Worm (Caenorhabditis elegans) whole organism, midembryonic: Measurements from ENCODE around the gene C16C8.26.
"Not testable (repeated sequence)": the region's sequence is repeated elsewhere in the genome, so short reads cannot be mapped to it uniquely, and the experiment has no call there.

Experiments
- T22C8.4 ChIP-seq: fragments of 200-800 bp; sonication (Bioruptor generic); IDR thresholded peaks from 2 replicates; pipeline ENCODE4 v1.3.6; 2022; ENCODE audit warnings: missing genetic modification characterization, missing compliant biosample characterization
- cog-1 ChIP-seq: sonication (generic microtip); optimal IDR thresholded peaks from 2 replicates; lab custom pipeline; 2016; ENCODE audit warnings: missing genetic modification characterization, missing compliant biosample characterization
- flt-1 ChIP-seq: fragments of 200-800 bp; sonication (Bioruptor generic); IDR thresholded peaks from 2 replicates; pipeline ENCODE4 v1.3.6; 2022; ENCODE audit warnings: missing genetic modification characterization, missing compliant biosample characterization
- klf-2 ChIP-seq: fragments of 200-800 bp; sonication (Bioruptor generic); conservative IDR thresholded peaks from 2 replicates; pipeline ENCODE4 v1.3.6; 2022; ENCODE audit warnings: missing genetic modification reagents, missing genetic modification characterization, missing compliant biosample characterization
- med-1 ChIP-seq: sonication (generic microtip); optimal IDR thresholded peaks from 2 replicates; lab custom pipeline; 2017; ENCODE audit warnings: missing genetic modification characterization, mild to moderate bottlenecking, missing compliant biosample characterization, antibody characterized with exemption, missing genetic modification reagents; ENCODE audit not compliant: insufficient read depth
- ref-1 ChIP-seq: fragments of 200-800 bp; sonication (Bioruptor generic); conservative IDR thresholded peaks from 2 replicates; pipeline ENCODE4 v1.3.6; 2022; ENCODE audit warnings: missing genetic modification reagents, missing genetic modification characterization, missing compliant biosample characterization
- tab-1 ChIP-seq: fragments of 200-800 bp; sonication (Bioruptor generic); IDR thresholded peaks from 2 replicates; pipeline ENCODE4 v1.3.6; 2022; ENCODE audit warnings: missing genetic modification characterization, missing compliant biosample characterization
- ztf-23 ChIP-seq: fragments of 200-800 bp; sonication (Bioruptor generic); IDR thresholded peaks from 2 replicates; pipeline ENCODE4 v1.3.6; 2022; ENCODE audit warnings: missing genetic modification reagents, missing genetic modification characterization, missing compliant biosample characterization
- ztf-29 ChIP-seq: fragments of 200-800 bp; sonication (Bioruptor generic); IDR thresholded peaks from 2 replicates; pipeline ENCODE4 v1.3.6; 2022; ENCODE audit warnings: missing genetic modification reagents, missing genetic modification characterization, missing compliant biosample characterization

C16C8.26 gene

DNA sequence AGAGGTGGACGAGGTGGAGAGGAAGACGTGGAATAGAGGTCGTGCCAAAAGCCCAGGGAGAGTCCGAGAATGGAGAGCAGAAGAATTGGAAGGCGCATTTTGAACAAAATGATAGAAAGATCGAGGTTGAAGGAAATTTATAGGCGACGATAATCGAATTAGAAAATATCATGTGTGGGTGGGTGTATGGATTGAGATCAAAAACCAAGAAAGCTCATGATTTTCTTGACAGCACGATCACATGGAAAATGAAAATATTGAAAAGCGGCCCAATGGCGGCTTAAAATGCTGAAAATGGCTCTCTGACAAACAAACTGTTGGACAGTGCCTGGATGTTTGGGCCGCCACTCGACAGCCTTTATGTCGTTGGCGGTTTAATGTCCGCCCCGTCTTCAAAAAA, 5.0 kb upstream of the C16C8.26 start, which contains the start of gene C16C8.9:
TSS of gene C16C8.9 (minus strand) at position 101 of the 400 bp plus-strand sequence.
- TF ChIP-seq klf-2 (GFP tag; lab: Robert Waterston, UW) (no peak), cog-1 (tag; lab: Kevin White, UChicago) (no peak), tab-1 (GFP tag; lab: Robert Waterston, UW) (no peak), ref-1 (GFP tag; lab: Robert Waterston, UW) (no peak), ztf-23 (GFP tag; lab: Robert Waterston, UW) (no peak), flt-1 (no peak), med-1 (GFP tag; lab: Kevin White, UChicago) (no peak), T22C8.4 (GFP tag; lab: Robert Waterston, UW) (no peak), ztf-29 (GFP tag; lab: Robert Waterston, UW) (no peak)

DNA sequence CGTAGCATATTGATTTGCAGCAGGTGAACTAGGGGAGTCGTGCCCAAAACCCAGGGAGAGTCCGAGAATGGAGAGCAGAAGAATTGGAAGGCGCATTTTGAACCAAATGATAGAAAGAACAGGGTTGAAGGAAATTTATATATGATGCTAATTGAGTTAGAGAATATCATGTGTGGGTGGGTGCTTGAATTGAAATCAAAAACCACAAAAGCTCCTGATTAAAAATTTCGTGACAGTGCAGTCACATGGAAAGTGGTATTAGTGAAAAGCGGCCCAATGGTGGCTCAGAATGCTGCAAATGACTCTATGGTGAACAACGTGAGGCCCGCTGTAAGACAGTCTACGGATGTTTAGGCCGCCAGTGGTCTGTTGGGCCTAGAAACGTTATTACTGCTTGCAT, 3.5 kb upstream of the C16C8.26 start, which contains the start of gene C16C8.8:
TSS of gene C16C8.8 (minus strand) at position 101 of the 400 bp plus-strand sequence.
- no peak for TF ChIP-seq ztf-29 (GFP tag; lab: Robert Waterston, UW)

DNA sequence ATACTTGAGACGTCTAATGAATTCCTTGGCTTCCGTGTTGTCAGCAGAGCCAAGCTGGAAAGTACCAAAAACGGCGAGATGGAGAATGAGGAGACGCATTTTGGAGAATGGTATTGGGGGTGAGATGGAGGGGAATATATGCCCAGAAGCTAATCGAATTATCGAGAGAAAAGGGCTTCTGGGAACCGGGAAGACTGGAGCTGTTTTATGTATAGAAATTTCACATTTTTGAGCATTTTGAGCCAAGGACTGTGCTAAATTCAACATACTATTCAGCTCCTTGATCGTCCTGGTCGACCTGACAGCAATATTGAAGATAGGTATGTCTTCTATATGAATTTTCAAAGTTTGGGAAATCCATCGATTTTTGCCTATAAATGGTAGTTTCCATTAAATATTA, 1.9 kb upstream of the C16C8.26 start, which contains the start of gene C16C8.7:
TSS of gene C16C8.7 (minus strand) at position 101 of the 400 bp plus-strand sequence.
- TF ChIP-seq ztf-23 (GFP tag; lab: Robert Waterston, UW) (no peak), med-1 (GFP tag; lab: Kevin White, UChicago) (no peak), tab-1 (GFP tag; lab: Robert Waterston, UW) (no peak), klf-2 (GFP tag; lab: Robert Waterston, UW) (no peak), ref-1 (GFP tag; lab: Robert Waterston, UW) (no peak), ztf-29 (GFP tag; lab: Robert Waterston, UW) (no peak), flt-1 (no peak), T22C8.4 (GFP tag; lab: Robert Waterston, UW) (no peak), cog-1 (tag; lab: Kevin White, UChicago) (no peak)

DNA sequence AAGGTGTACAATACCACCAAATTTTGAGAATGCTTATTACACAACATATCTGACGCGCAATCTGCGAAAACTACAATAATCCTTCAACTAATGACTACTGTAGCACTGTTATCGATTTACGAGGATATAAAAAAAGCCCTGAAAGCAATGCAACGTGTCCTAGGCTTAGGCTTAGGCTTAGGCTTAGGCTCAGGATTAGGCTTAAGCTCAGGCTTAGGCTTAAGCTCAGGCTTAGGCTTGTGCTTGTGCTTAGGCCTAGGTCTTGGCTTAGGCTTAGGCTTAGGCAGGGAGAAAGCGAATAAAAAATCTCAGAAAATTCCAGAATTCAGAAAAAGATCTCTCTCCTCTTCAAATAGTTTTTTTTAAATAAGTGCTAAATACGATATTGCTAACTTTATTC, 1.1 kb upstream of the C16C8.26 start:
- TF ChIP-seq tab-1 (GFP tag; lab: Robert Waterston, UW) (no peak), cog-1 (tag; lab: Kevin White, UChicago) (no peak), med-1 (GFP tag; lab: Kevin White, UChicago) (no peak), ref-1 (GFP tag; lab: Robert Waterston, UW) (no peak), klf-2 (GFP tag; lab: Robert Waterston, UW) (no peak), ztf-29 (GFP tag; lab: Robert Waterston, UW) (no peak), ztf-23 (GFP tag; lab: Robert Waterston, UW) (no peak), flt-1 (no peak), T22C8.4 (GFP tag; lab: Robert Waterston, UW) (no peak)

DNA sequence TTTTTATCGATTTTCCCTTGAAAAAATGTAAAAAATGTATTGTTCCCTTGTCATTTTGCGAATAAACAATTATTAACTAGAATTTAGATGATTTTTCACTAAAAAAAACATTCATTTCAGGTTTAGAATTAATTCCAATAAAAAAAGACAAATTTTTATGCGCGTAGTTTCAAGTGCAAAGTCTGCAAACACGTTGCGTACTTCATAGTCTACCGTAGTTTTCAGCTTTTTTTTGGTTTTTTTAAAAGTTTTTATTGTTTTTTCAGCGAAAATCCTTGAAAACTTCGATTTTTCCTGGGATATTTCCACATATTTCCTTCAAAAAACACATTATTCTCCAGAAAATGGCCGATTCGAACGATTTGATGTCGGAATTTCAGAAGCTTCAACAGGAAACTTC, 4.6 kb downstream of the C16C8.26 start, which contains the start of gene C16C8.11:
TSS of gene C16C8.11 (plus strand) at position 188 of the 400 bp plus-strand sequence.
- TF ChIP-seq ztf-29 (GFP tag; lab: Robert Waterston, UW) = no peak
- TF ChIP-seq flt-1 = no peak
- TF ChIP-seq ref-1 (GFP tag; lab: Robert Waterston, UW) = no peak
- no peak for TF ChIP-seq cog-1 (tag; lab: Kevin White, UChicago)
- TF ChIP-seq ztf-23 (GFP tag; lab: Robert Waterston, UW) = no peak
- TF ChIP-seq klf-2 (GFP tag; lab: Robert Waterston, UW) = no peak
- TF ChIP-seq tab-1 (GFP tag; lab: Robert Waterston, UW) = no peak
- no peak for TF ChIP-seq T22C8.4 (GFP tag; lab: Robert Waterston, UW)
- no peak for TF ChIP-seq med-1 (GFP tag; lab: Kevin White, UChicago)

DNA sequence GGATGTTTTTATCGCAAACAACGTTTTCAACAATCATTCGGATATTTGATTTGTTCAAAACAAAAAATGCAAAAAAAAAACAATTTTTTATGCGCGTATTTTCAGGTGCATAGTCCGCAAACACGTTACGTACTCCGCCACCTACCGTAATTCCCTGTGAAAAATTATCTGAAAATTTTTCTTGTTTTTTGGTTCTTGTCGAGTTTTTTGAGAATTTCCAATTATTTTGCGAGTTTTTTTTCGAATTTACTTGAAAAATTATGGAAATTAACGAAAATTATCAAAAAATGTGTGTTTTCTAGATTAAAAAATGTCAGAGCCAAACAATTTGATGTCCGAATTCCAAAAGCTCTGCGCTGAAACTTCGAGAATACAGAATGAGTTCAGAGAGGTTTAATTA, 5.7 kb downstream of the C16C8.26 start, which contains the start of gene C16C8.12:
TSS of gene C16C8.12 (plus strand) at position 301 of the 400 bp plus-strand sequence.
- TF ChIP-seq flt-1 (no peak), ztf-29 (GFP tag; lab: Robert Waterston, UW) (no peak), klf-2 (GFP tag; lab: Robert Waterston, UW) (no peak), cog-1 (tag; lab: Kevin White, UChicago) (no peak), T22C8.4 (GFP tag; lab: Robert Waterston, UW) (no peak), tab-1 (GFP tag; lab: Robert Waterston, UW) (no peak), med-1 (GFP tag; lab: Kevin White, UChicago) (no peak), ref-1 (GFP tag; lab: Robert Waterston, UW) (no peak), ztf-23 (GFP tag; lab: Robert Waterston, UW) (no peak)

DNA sequence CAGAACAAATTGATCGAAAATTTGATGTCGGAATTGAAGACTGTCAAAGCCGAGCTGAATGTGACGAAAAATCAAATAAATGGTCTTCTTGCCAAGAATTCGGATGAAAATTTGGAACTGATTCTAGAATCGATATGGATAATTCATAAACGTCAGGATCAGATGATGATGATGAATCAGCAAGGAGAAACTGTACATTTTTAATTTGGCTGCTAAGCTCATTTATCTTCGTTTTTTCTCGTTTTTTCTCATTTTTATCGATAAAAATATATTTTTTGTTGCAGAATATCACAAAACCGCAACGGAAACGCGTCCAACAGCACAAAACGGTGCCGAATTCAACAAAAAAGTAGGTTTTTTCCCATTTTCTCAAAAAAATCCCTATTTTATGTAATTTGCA, 8.6 kb downstream of the C16C8.26 start, which contains the start of gene C16C8.14:
TSS of gene C16C8.14 (plus strand) at position 301 of the 400 bp plus-strand sequence.
- not testable (repeated sequence) for TF ChIP-seq cog-1 (tag; lab: Kevin White, UChicago); ref-1 (GFP tag; lab: Robert Waterston, UW); ztf-23 (GFP tag; lab: Robert Waterston, UW)

DNA sequence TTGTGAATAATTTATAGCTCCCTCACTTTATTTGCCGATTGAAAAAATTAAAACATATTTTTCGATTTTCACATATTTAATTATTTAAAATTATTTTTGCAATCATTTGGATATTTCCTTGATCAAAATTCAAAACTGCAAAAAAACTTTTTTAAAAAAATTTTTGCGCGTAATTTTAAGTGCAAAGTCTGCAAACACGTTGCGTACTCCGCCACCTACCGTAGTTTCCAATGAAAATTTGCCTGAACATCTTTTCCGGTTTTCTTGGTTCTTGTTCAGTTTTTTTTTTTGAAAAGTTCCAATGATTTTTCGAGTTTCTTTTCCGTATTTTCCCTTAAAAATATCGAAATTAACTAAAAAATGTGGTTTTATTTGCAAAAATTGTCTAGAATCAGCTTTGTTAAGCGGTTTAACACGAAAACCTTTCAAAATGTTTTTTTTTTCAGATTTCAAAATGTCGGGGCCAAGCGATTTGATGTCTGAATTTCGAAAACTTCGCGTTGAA, 9.3 kb downstream of the C16C8.26 start, which contains the start of gene C16C8.25:
TSS of gene C16C8.25 (plus strand) at position 455 of the 505 bp plus-strand sequence.
- no peak for TF ChIP-seq med-1 (GFP tag; lab: Kevin White, UChicago)
- TF ChIP-seq ztf-23 (GFP tag; lab: Robert Waterston, UW) = no peak
- no peak for TF ChIP-seq ref-1 (GFP tag; lab: Robert Waterston, UW)

DNA sequence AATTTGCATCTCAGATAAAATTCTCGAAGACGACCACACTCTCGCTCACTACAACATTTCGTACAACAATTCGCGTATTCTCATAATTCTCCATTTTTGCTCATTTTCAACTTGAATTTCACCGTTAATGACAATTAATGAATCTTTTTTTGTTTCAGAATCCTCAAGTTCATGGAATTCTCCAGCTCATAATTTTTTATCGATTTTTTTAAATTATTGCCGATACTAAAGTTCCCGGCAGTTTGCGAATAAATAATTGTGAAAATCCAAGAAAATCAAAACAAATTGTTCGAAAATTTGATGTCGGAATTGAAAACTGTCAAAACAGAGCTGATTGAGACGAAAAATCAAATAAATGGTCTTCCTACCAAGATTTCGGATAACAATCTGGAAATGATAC, 10.2 kb downstream of the C16C8.26 start, which contains the start of gene C16C8.21:
TSS of gene C16C8.21 (plus strand) at position 301 of the 400 bp plus-strand sequence.
- TF ChIP-seq cog-1 (tag; lab: Kevin White, UChicago) (no peak), flt-1 (no peak), med-1 (GFP tag; lab: Kevin White, UChicago) (no peak), T22C8.4 (GFP tag; lab: Robert Waterston, UW) (no peak)
